Worm (Caenorhabditis elegans) whole organism, dauer: ENCODE measurements around the gene F53B3.5.

ENCODE experiments used
- unc-62 ChIP-seq: sonication (generic microtip); optimal IDR thresholded peaks from 2 replicates; lab custom pipeline; 2017; ENCODE audit warnings: missing biosample characterization, missing genetic modification reagents, missing genetic modification characterization

F53B3.5 gene

ce11 chrX:2863946-2864345 lies 15.4 kb downstream of the F53B3.5 start, which contains the start of gene F53B3.6:
TSS of gene F53B3.6 (plus strand) at chrX:2864229.
- no peak for TF ChIP-seq unc-62 (GFP tag; lab: Kevin White, UChicago)

ce11 chrX:2862372-2862771 lies 17.0 kb downstream of the F53B3.5 start, which contains the start of gene comt-1:
TSS of gene comt-1 (minus strand) at chrX:2862472.
- TF ChIP-seq unc-62 (GFP tag; lab: Kevin White, UChicago): no peak

- no peak for TF ChIP-seq unc-62 (GFP tag; lab: Kevin White, UChicago)
Observed at ce11 chrX:2858380-2858779, 21.0 kb downstream of the F53B3.5 start.

- no peak for TF ChIP-seq unc-62 (GFP tag; lab: Kevin White, UChicago)
Observed at ce11 chrX:2857070-2857825, 22.1 kb downstream of the F53B3.5 start, which contains the start of gene tra-4. TSS of gene tra-4 (minus strand) at chrX:2857603.

- TF ChIP-seq unc-62 (GFP tag; lab: Kevin White, UChicago): no peak
Observed at ce11 chrX:2853963-2854362, 25.4 kb downstream of the F53B3.5 start.

ce11 chrX:2852388-2852908 lies 26.9 kb downstream of the F53B3.5 start, which contains the start of gene kin-29:
TSS of gene kin-29 (minus strand) at chrX:2852438.
- TF ChIP-seq unc-62 (GFP tag; lab: Kevin White, UChicago): no peak

- TF ChIP-seq unc-62 (GFP tag; lab: Kevin White, UChicago): no peak
Observed at ce11 chrX:2843508-2843907, 35.9 kb downstream of the F53B3.5 start.

- TF ChIP-seq unc-62 (GFP tag; lab: Kevin White, UChicago): no peak
Observed at ce11 chrX:2841754-2842153, 37.6 kb downstream of the F53B3.5 start.

- TF ChIP-seq unc-62 (GFP tag; lab: Kevin White, UChicago): no peak
Observed at ce11 chrX:2840287-2840686, 39.1 kb downstream of the F53B3.5 start, which contains the start of gene Y71H10B.1. TSS of gene Y71H10B.1 (minus strand) at chrX:2840292.

ce11 chrX:2838619-2839018 lies 40.8 kb downstream of the F53B3.5 start:
- TF ChIP-seq unc-62 (GFP tag; lab: Kevin White, UChicago): no peak

ce11 chrX:2837477-2837876 lies 41.9 kb downstream of the F53B3.5 start:
- no peak for TF ChIP-seq unc-62 (GFP tag; lab: Kevin White, UChicago)

ce11 chrX:2836770-2837169 lies 42.6 kb downstream of the F53B3.5 start:
- TF ChIP-seq unc-62 (GFP tag; lab: Kevin White, UChicago): no peak

- TF ChIP-seq unc-62 (GFP tag; lab: Kevin White, UChicago): no peak
Observed at ce11 chrX:2827702-2828182, 51.6 kb downstream of the F53B3.5 start, which contains the start of gene ssr-2. TSS of gene ssr-2 (minus strand) at chrX:2827752.

- TF ChIP-seq unc-62 (GFP tag; lab: Kevin White, UChicago): no peak
Observed at ce11 chrX:2826337-2826736, 53.0 kb downstream of the F53B3.5 start.
